Worm (Caenorhabditis elegans) whole organism, L4/young adult: Measurements from ENCODE around the gene Y105C5B.5.

Source experiments
- dao-5 ChIP-seq: sonication (generic microtip); optimal IDR thresholded peaks from 2 replicates; lab custom pipeline; 2016; ENCODE audit warnings: missing genotype, missing genetic modification characterization, moderate library complexity, missing compliant biosample characterization
- him-1 ChIP-seq: sonication (generic microtip); optimal IDR thresholded peaks from 2 replicates; lab custom pipeline; 2016; ENCODE audit warnings: missing genotype, missing genetic modification reagents, missing genetic modification characterization, missing compliant biosample characterization

DNA sequence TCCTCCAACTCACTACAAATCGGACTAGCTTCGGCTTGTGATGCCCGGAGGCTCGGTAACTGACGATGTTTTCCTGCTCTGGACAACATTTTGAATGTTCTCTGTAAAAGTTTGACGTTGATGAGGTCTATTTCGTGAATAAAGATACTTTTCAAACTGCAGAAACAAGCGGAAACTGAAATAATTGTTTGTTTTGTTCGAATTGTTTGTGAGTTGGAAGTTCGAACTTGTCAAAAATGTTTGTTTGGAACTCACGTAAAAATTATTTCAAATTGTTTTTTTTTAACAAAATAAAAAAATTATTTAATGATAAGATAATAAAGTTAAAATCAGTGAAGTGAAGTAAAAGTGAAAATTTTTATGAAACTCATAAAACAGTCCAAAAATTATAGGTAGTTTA lies 40.4 kb upstream of the Y105C5B.5 start, which contains the start of gene Y105C5B.11:
- TF ChIP-seq him-1 (tag; lab: Kevin White, UChicago): no peak
- TF ChIP-seq dao-5 (tag; lab: Kevin White, UChicago): no peak
